Worm (Caenorhabditis elegans): ENCODE results near the gene npr-25.

DNA sequence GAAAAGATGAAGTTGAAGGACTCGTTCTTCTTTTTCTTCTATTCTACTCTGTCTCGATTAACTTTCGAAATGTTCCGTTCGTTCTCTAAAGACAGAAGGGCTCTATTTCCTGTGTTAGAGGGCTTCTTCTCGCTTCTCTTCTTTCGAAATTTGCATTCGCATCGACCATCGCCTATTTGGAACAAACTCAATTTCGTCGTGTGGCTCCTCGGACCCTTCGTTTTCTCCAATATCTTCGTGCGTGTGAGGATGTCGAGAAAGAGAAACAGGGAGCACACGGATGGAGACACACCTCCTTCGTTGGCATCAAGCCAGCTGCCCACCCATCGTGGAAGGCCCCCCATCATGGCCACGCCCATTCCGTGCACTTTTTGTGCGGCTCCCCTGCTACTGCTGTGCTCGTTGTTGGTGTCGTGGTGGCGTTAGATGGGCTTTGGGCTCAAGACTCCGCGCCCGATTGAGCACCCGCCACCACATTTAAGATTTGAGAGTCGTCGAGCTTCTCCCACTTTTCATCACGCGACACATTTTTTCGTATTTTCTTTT, 11.6 kb downstream of the npr-25 start:
- TF ChIP-seq egl-27 (tag; optimal IDR thresholded peaks at IDR 0.05) (no peak), tlp-1 (tag; optimal IDR thresholded peaks at IDR 0.05) (no peak), fos-1 (tag; optimal IDR thresholded peaks at IDR 0.05) (no peak), mep-1 (tag; optimal IDR thresholded peaks at IDR 0.05) (no peak)

All from whole organism, L1 larva.